Worm (Caenorhabditis elegans): ENCODE measurements around the gene vps-18.

- TF ChIP-seq sea-2 (GFP tag; IDR thresholded peaks at IDR 0.05) (no peak), chd-7 (tag; optimal IDR thresholded peaks at IDR 0.05) (no peak), ceh-100 (GFP tag; IDR thresholded peaks at IDR 0.05) (no peak), F57A8.1 (GFP tag; optimal IDR thresholded peaks at IDR 0.05) (no peak), zfh-2 (GFP tag; conservative IDR thresholded peaks at IDR 0.05) (no peak), madf-8 (GFP tag; conservative IDR thresholded peaks at IDR 0.05) (no peak), Y56A3A.18 (GFP tag; IDR thresholded peaks at IDR 0.05) (no peak), pha-4 (tag; optimal IDR thresholded peaks at IDR 0.05) (no peak), zim-3 (tag; optimal IDR thresholded peaks at IDR 0.05) (no peak)
Observed at ce11 chrII:4495844-4496243, 34.9 kb downstream of the vps-18 start.

All from whole organism, young adult.